Worm (Caenorhabditis elegans): ENCODE results near the gene kin-19.

ce11 chrIII:4096370-4096842 is 10.0 kb upstream of the kin-19 start:
- TF ChIP-seq ets-7 (tag; optimal IDR thresholded peaks at IDR 0.05) (no peak), B0310.2 (tag; optimal IDR thresholded peaks at IDR 0.05) (no peak), hmbx-1 (tag; optimal IDR thresholded peaks at IDR 0.05) (no peak), tbx-37 (GFP tag; conservative IDR thresholded peaks at IDR 0.05) (no peak), flt-1 (GFP tag; IDR thresholded peaks at IDR 0.05) (no peak), ama-1 (optimal IDR thresholded peaks at IDR 0.05) (no peak), F13C5.2 (tag; optimal IDR thresholded peaks at IDR 0.05) (no peak), ceh-36 (tag; optimal IDR thresholded peaks at IDR 0.05) (no peak), scrt-1 (GFP tag; IDR thresholded peaks at IDR 0.05) (no peak), ceh-13 (GFP tag; optimal IDR thresholded peaks at IDR 0.05) (no peak), hnd-1 (tag; optimal IDR thresholded peaks at IDR 0.05) (no peak), tra-4 (tag; optimal IDR thresholded peaks at IDR 0.05) (no peak), sea-1 (GFP tag; conservative IDR thresholded peaks at IDR 0.05) (no peak)

Data from whole organism, early embryonic.